Worm (Caenorhabditis elegans): ENCODE results near the gene K07H8.8.

DNA sequence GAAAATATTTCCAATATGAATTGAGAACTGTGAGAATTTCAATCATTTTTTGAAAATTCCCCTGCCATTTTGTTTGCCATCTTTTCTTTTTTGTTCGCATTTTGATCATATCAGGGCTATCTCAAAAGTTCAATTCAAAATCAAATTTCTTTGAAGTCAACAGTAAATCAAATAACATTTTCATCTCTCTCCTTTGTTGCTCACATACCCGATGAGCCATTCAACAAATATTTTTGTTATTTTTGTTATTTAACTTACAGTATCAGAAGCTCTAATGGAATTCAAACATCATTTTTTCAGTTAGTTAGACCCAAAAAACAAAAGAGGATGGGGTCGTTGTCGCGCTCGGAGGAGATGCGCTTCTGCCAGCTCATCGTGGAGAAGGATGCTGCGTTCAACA, 35.5 kb upstream of the K07H8.8 start, which contains the start of gene vha-5:
- TF ChIP-seq nfya-1 (tag; optimal IDR thresholded peaks at IDR 0.05; ENCODE audit: borderline replicate concordance, insufficient read depth) (no peak), dox-1 (GFP tag; IDR thresholded peaks at IDR 0.05) (no peak), him-1 (tag; optimal IDR thresholded peaks at IDR 0.05) (no peak), unc-130 (GFP tag; optimal IDR thresholded peaks at IDR 0.05) (no peak), efl-1 (GFP tag; optimal IDR thresholded peaks at IDR 0.05) (no peak), ZK185.1 (tag; optimal IDR thresholded peaks at IDR 0.05; ENCODE audit: poor library complexity, severe bottlenecking) (no peak)
